Fruit fly (Drosophila melanogaster): ENCODE data around the gene CG14441.

The CG14441 gene

dm6 chrX:6696467-6696866, 2.8 kb upstream of the CG14441 start (continued):
- TF ChIP-seq CG4820 (GFP tag; optimal IDR thresholded peaks at IDR 0.05) (peak; percentile 13), CG11085 (GFP tag; IDR thresholded peaks at IDR 0.05) (no peak), ci (GFP tag; IDR thresholded peaks at IDR 0.05) (peak; percentile 86), kni (GFP tag; optimal IDR thresholded peaks at IDR 0.05) (peak; percentile 5), CG34224 (GFP tag; IDR thresholded peaks at IDR 0.05; ENCODE audit: partially characterized antibody) (no peak), dm (GFP tag; optimal IDR thresholded peaks at IDR 0.05) (no peak), CG15514 (GFP tag; optimal IDR thresholded peaks at IDR 0.05) (peak; percentile 71), pros (GFP tag; optimal IDR thresholded peaks at IDR 0.05) (peak; percentile 33), exex (tag; optimal IDR thresholded peaks at IDR 0.05) (peak; percentile 54), CG15601 (tag; optimal IDR thresholded peaks at IDR 0.05) (peak; percentile 62), kah (GFP tag; optimal IDR thresholded peaks at IDR 0.05) (peak; percentile 10), CG6689 (GFP tag; IDR thresholded peaks at IDR 0.05) (peak; percentile 66), ssp (GFP tag; IDR thresholded peaks at IDR 0.05) (peak; percentile 35; the same call in 1 of the 2 replicates), E2f1 (GFP tag; IDR thresholded peaks at IDR 0.05) (peak; percentile 56), Gug (GFP tag; IDR thresholded peaks at IDR 0.05) (peak; percentile 24; the same call in 1 of the 4 replicates), CG9437 (GFP tag; optimal IDR thresholded peaks at IDR 0.05) (peak; percentile 46), Usf (GFP tag; optimal IDR thresholded peaks at IDR 0.05) (no peak), Meics (GFP tag; optimal IDR thresholded peaks at IDR 0.05) (peak; percentile 84), zf30C (GFP tag; optimal IDR thresholded peaks at IDR 0.05) (no peak), CG18764 (GFP tag; optimal IDR thresholded peaks at IDR 0.05) (peak; percentile 8), CG10979 (tag; optimal IDR thresholded peaks at IDR 0.05) (peak; percentile 64), caup (GFP tag; optimal IDR thresholded peaks at IDR 0.05; ENCODE audit: severe bottlenecking) (peak; percentile 67), CG16813 (GFP tag; IDR thresholded peaks at IDR 0.05; ENCODE audit: partially characterized antibody) (no peak), HLH54F (GFP tag; optimal IDR thresholded peaks at IDR 0.05) (peak; percentile 54), seq (GFP tag; IDR thresholded peaks at IDR 0.05) (peak; percentile 75), wor (GFP tag; IDR thresholded peaks at IDR 0.05) (0 out of 2 replicates have a peak, but pooled peaks have one; percentile 16), CG13287 (GFP tag; IDR thresholded peaks at IDR 0.05; ENCODE audit: partially characterized antibody) (no peak), Deaf1 (tag; optimal IDR thresholded peaks at IDR 0.05) (peak; percentile 27), Aef1 (GFP tag; IDR thresholded peaks at IDR 0.05) (peak; percentile 38; the same call in 1 of the 3 replicates), CG18476 (GFP tag; optimal IDR thresholded peaks at IDR 0.05) (peak; percentile 68), CG3163 (GFP tag; optimal IDR thresholded peaks at IDR 0.05) (peak; percentile 18), CG11247 (GFP tag; IDR thresholded peaks at IDR 0.05) (peak; percentile 41; the same call in 1 of the 2 replicates), Dfd (GFP tag; optimal IDR thresholded peaks at IDR 0.05) (no peak), CG18619 (GFP tag; optimal IDR thresholded peaks at IDR 0.05) (peak; percentile 58), CG15696 (tag; optimal IDR thresholded peaks at IDR 0.05) (peak; percentile 39), D19B (GFP tag; optimal IDR thresholded peaks at IDR 0.05) (peak; percentile 59), MBD-R2 (GFP tag; IDR thresholded peaks at IDR 0.05) (peak; percentile 39; the same call in 1 of the 2 replicates), CG9876 (GFP tag; optimal IDR thresholded peaks at IDR 0.05) (no peak), CG7963 (GFP tag; IDR thresholded peaks at IDR 0.05; ENCODE audit: partially characterized antibody) (no peak), CG1792 (GFP tag; optimal IDR thresholded peaks at IDR 0.05) (peak; percentile 33), HHEX (GFP tag; optimal IDR thresholded peaks at IDR 0.05) (peak; percentile 69), ATbp (GFP tag; optimal IDR thresholded peaks at IDR 0.05) (peak; percentile 66), bcd (GFP tag; optimal IDR thresholded peaks at IDR 0.05) (peak; percentile 65), Doc3 (GFP tag; IDR thresholded peaks at IDR 0.05; ENCODE audit: partially characterized antibody) (no peak), lola (GFP tag; optimal IDR thresholded peaks at IDR 0.05) (peak in 1 of 3 experiments; percentile 51), odd (GFP tag; optimal IDR thresholded peaks at IDR 0.05) (peak; percentile 63), sqz (GFP tag; optimal IDR thresholded peaks at IDR 0.05) (peak; percentile 43), sug (tag; optimal IDR thresholded peaks at IDR 0.05) (peak; percentile 75), tna (GFP tag; IDR thresholded peaks at IDR 0.05; ENCODE audit: partially characterized antibody) (no peak)

Measured in whole organism, embryonic.